Fruit fly (Drosophila melanogaster) whole organism, prepupa: ENCODE results near the gene CG10958.

Experiments
- CG15336 ChIP-seq: fragments of 200-800 bp; sonication (Bioruptor generic); IDR thresholded peaks from 2 replicates; pipeline ENCODE4 v1.3.6; 2022; ENCODE audit warnings: missing biosample characterization, missing genetic modification characterization
- CG4318 ChIP-seq: fragments of 200-800 bp; sonication (Bioruptor generic); optimal IDR thresholded peaks from 3 replicates; lab custom pipeline; 2017; ENCODE audit warnings: missing biosample characterization, mild to moderate bottlenecking, missing genetic modification characterization
- CG6163 ChIP-seq: fragments of 200-800 bp; sonication (Bioruptor generic); IDR thresholded peaks from 3 replicates; pipeline ENCODE4 v1.3.6; 2022; ENCODE audit warnings: missing biosample characterization, missing genetic modification characterization
- CG8632 ChIP-seq: fragments of 200-800 bp; sonication (Bioruptor generic); optimal IDR thresholded peaks from 3 replicates; lab custom pipeline; 2016; ENCODE audit warnings: missing biosample characterization, missing genetic modification characterization
- Eip75B ChIP-seq: fragments of 200-800 bp; sonication (Bioruptor generic); optimal IDR thresholded peaks from 3 replicates; lab custom pipeline; 2016; ENCODE audit warnings: missing biosample characterization, missing genetic modification characterization
- Ets21C ChIP-seq: fragments of 200-800 bp; sonication (Bioruptor generic); optimal IDR thresholded peaks from 3 replicates; lab custom pipeline; 2016; ENCODE audit warnings: missing biosample characterization, missing genetic modification characterization
- Hr38 ChIP-seq: sonication (Bioruptor generic); optimal IDR thresholded peaks from 2 replicates; lab custom pipeline; 2016; ENCODE audit warnings: missing biosample characterization, missing genetic modification characterization
- Hr4 ChIP-seq: fragments of 200-800 bp; sonication (Bioruptor generic); optimal IDR thresholded peaks from 3 replicates; lab custom pipeline; 2016; ENCODE audit warnings: missing biosample characterization, missing genetic modification characterization
- OdsH ChIP-seq: fragments of 200-800 bp; sonication (Bioruptor generic); optimal IDR thresholded peaks from 3 replicates; lab custom pipeline; 2016; ENCODE audit warnings: missing biosample characterization, missing genetic modification characterization
- Sox15 ChIP-seq: fragments of 200-800 bp; sonication (Bioruptor generic); optimal IDR thresholded peaks from 3 replicates; lab custom pipeline; 2016; ENCODE audit warnings: missing biosample characterization, missing genetic modification characterization
- dsx ChIP-seq: fragments of 200-800 bp; optimal IDR thresholded peaks from 3 replicates; lab custom pipeline; 2019; ENCODE audit warnings: missing biosample characterization, mild to moderate bottlenecking, missing genetic modification characterization, moderate library complexity; ENCODE audit not compliant: poor library complexity, severe bottlenecking
- eg ChIP-seq: fragments of 200-800 bp; sonication (Bioruptor generic); IDR thresholded peaks from 3 replicates; pipeline ENCODE4 v1.3.6; 2022; ENCODE audit warnings: missing biosample characterization, missing genetic modification characterization
- salr ChIP-seq, 2 experiments: fragments of 200-800 bp; sonication (Bioruptor generic); optimal IDR thresholded peaks; 3 replicates each; lab custom pipeline; 2016 to 2018; ENCODE audit warnings: missing biosample characterization in 2 of 2, missing genetic modification characterization in 2 of 2, mild to moderate bottlenecking in 1 of 2
- topi ChIP-seq: fragments of 200-800 bp; sonication (Bioruptor generic); optimal IDR thresholded peaks from 3 replicates; lab custom pipeline; 2016; ENCODE audit warnings: missing biosample characterization, missing genetic modification characterization

- TF ChIP-seq CG6163 (GFP tag; lab: Robert Waterston, UW) (no peak), topi (GFP tag; lab: Kevin White, UChicago) (no peak), Hr4 (no peak), Sox15 (GFP tag; lab: Kevin White, UChicago) (no peak), dsx (GFP tag; lab: Kevin White, UChicago) (no peak), salr (GFP tag; optimal IDR thresholded peaks at IDR 0.05; lab: Kevin White, UChicago) (no peak), Hr38 (GFP tag; lab: Kevin White, UChicago) (no peak), CG15336 (GFP tag; lab: Robert Waterston, UW) (no peak), OdsH (GFP tag; lab: Kevin White, UChicago) (no peak), CG4318 (GFP tag; lab: Kevin White, UChicago) (no peak), CG8632 (no peak), eg (GFP tag; lab: Robert Waterston, UW) (no peak), Ets21C (no peak), Eip75B (GFP tag; lab: Kevin White, UChicago) (no peak)
Observed at dm6 chrX:8116813-8117212, 15.3 kb upstream of the CG10958 start, which contains the start of gene CG1575.
